Worm (Caenorhabditis elegans) whole organism, L1 larva: ENCODE measurements around the gene inx-1.

Source experiments
- ama-1 ChIP-seq: fragments of 150-350 bp; optimal IDR thresholded peaks from 2 replicates; lab custom pipeline; 2014
- blmp-1 ChIP-seq: fragments of 150-350 bp; optimal IDR thresholded peaks from 2 replicates; lab custom pipeline; 2014; ENCODE audit warnings: missing biosample characterization, missing genetic modification characterization
- ceh-82 ChIP-seq, 3 experiments: fragments of 150-350 bp in 1 of 3; sonication (generic microtip) in 2 of 3; optimal IDR thresholded peaks; 2 replicates each; lab custom pipeline; 2014 to 2017; ENCODE audit warnings: missing biosample characterization in 3 of 3, missing genetic modification characterization in 3 of 3
- dpl-1 ChIP-seq, 3 experiments: fragments of 150-350 bp in 2 of 3; sonication (generic microtip) in 1 of 3; optimal IDR thresholded peaks; 2 replicates each; lab custom pipeline; 2014 to 2017; ENCODE audit warnings: missing biosample characterization in 3 of 3, missing genetic modification characterization in 3 of 3, missing genetic modification reagents in 3 of 3
- dsc-1 ChIP-seq: sonication (generic microtip); optimal IDR thresholded peaks from 2 replicates; lab custom pipeline; 2016; ENCODE audit warnings: mild to moderate bottlenecking, missing genetic modification characterization, missing compliant biosample characterization
- lin-13 ChIP-seq: fragments of 150-350 bp; optimal IDR thresholded peaks from 2 replicates; lab custom pipeline; 2014; ENCODE audit warnings: missing biosample characterization, missing genetic modification reagents, missing genetic modification characterization
- mep-1 ChIP-seq: fragments of 150-350 bp; optimal IDR thresholded peaks from 2 replicates; lab custom pipeline; 2014; ENCODE audit warnings: missing biosample characterization, missing genetic modification characterization
- nhr-28 ChIP-seq: fragments of 150-350 bp; optimal IDR thresholded peaks from 2 replicates; lab custom pipeline; 2014; ENCODE audit warnings: missing biosample characterization, missing genetic modification characterization
- sox-4 ChIP-seq: sonication (generic microtip); optimal IDR thresholded peaks from 2 replicates; lab custom pipeline; 2016; ENCODE audit warnings: missing genetic modification characterization, missing compliant biosample characterization
- swsn-7 ChIP-seq: sonication (generic microtip); optimal IDR thresholded peaks from 2 replicates; lab custom pipeline; 2016; ENCODE audit warnings: missing genetic modification characterization, missing compliant biosample characterization
- tbx-2 ChIP-seq: sonication (generic microtip); optimal IDR thresholded peaks from 2 replicates; lab custom pipeline; 2016; ENCODE audit warnings: missing genetic modification characterization, missing compliant biosample characterization
- unc-86 ChIP-seq: sonication (generic microtip); optimal IDR thresholded peaks from 2 replicates; lab custom pipeline; 2016; ENCODE audit warnings: missing genetic modification characterization, missing compliant biosample characterization
- zag-1 ChIP-seq: fragments of 150-350 bp; optimal IDR thresholded peaks from 2 replicates; lab custom pipeline; 2014; ENCODE audit warnings: missing biosample characterization, missing genetic modification characterization
- ztf-11 ChIP-seq, 2 experiments: sonication (generic microtip); optimal IDR thresholded peaks; 2 replicates each; lab custom pipeline; 2016 to 2017; ENCODE audit warnings: missing genetic modification characterization in 2 of 2, missing biosample characterization in 1 of 2, missing compliant biosample characterization in 1 of 2

DNA sequence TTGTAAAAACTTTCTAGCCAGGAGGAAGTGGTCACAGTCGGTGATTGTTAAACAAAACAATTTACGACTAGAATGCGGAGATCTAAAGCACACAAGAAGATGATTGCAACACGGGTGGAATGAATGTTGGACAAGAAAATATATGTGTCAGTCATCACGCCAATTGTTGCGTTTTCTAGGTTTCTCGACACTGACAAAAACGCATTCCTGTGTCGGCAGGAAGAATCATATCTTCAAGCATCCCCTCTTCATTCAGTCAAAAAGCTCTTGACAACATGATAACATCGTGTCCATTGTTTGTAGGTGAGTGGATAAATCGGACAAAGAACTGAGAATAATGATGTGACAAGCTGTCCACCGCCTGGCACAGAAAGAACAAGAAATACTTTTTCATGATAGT, 3.3 kb upstream of the inx-1 start:
- TF ChIP-seq dpl-1 (GFP tag; optimal IDR thresholded peaks at IDR 0.05; lab: Kevin White, UChicago) (no peak), swsn-7 (tag; lab: Kevin White, UChicago) (no peak), nhr-28 (no peak), blmp-1 (tag; lab: Kevin White, UChicago) (no peak), zag-1 (tag; lab: Kevin White, UChicago) (no peak), lin-13 (GFP tag; lab: Kevin White, UChicago) (no peak), dsc-1 (no peak), mep-1 (tag; lab: Kevin White, UChicago) (no peak), unc-86 (tag; lab: Kevin White, UChicago) (no peak), ceh-82 (tag; optimal IDR thresholded peaks at IDR 0.05; lab: Kevin White, UChicago) (no peak), ztf-11 (tag; optimal IDR thresholded peaks at IDR 0.05; lab: Kevin White, UChicago) (no peak), tbx-2 (tag; lab: Kevin White, UChicago) (no peak), ama-1 (lab: Kevin White, UChicago) (no peak), sox-4 (no peak)
